Worm (Caenorhabditis elegans): ENCODE measurements around the gene mig-32.
A peak's percentile ranks its signal among the peaks of the same experiment; 100 is the strongest.

Gene mig-32

ce11 chrIV:12108984-12109657 lies 17.1 kb upstream of the mig-32 start:
- TF ChIP-seq gmeb-2 (tag; optimal IDR thresholded peaks at IDR 0.05) (no peak), elt-4 (tag; optimal IDR thresholded peaks at IDR 0.05) (peak; percentile 38)

- no peak for TF ChIP-seq F13H6.1 (tag; optimal IDR thresholded peaks at IDR 0.05)
- no peak for TF ChIP-seq pha-4 (tag; optimal IDR thresholded peaks at IDR 0.05)
- no peak for TF ChIP-seq hlh-30 (tag; optimal IDR thresholded peaks at IDR 0.05; ENCODE audit: insufficient read depth)
- TF ChIP-seq ceh-34 (tag; optimal IDR thresholded peaks at IDR 0.05): no peak
- no peak for TF ChIP-seq ttx-3 (tag; optimal IDR thresholded peaks at IDR 0.05)
- no peak for TF ChIP-seq ceh-24 (tag; optimal IDR thresholded peaks at IDR 0.05)
- TF ChIP-seq npax-4 (tag; optimal IDR thresholded peaks at IDR 0.05): no peak
- no peak for TF ChIP-seq lim-6 (tag; optimal IDR thresholded peaks at IDR 0.05)
- TF ChIP-seq elt-2 (tag; optimal IDR thresholded peaks at IDR 0.05): no peak
- TF ChIP-seq ceh-30 (tag; optimal IDR thresholded peaks at IDR 0.05): no peak
- no peak for TF ChIP-seq hlh-6 (tag; optimal IDR thresholded peaks at IDR 0.05)
- TF ChIP-seq pat-9 (tag; optimal IDR thresholded peaks at IDR 0.05): no peak
- TF ChIP-seq ama-1 (optimal IDR thresholded peaks at IDR 0.05): no peak
- no peak for TF ChIP-seq syd-9 (tag; optimal IDR thresholded peaks at IDR 0.05)
- TF ChIP-seq hlh-15 (tag; optimal IDR thresholded peaks at IDR 0.05): no peak
- no peak for TF ChIP-seq dve-1 (tag; optimal IDR thresholded peaks at IDR 0.05)
- TF ChIP-seq ceh-45 (GFP tag; IDR thresholded peaks at IDR 0.05): no peak
- no peak for TF ChIP-seq rnt-1 (tag; optimal IDR thresholded peaks at IDR 0.05)
Measured at ce11 chrIV:12105558-12105957, 13.5 kb upstream of the mig-32 start, which contains the start of gene M18.3. Gene M18.3 (plus strand): TSS chrIV:12105858.

- TF ChIP-seq ttx-3 (tag; optimal IDR thresholded peaks at IDR 0.05): no peak
- no peak for TF ChIP-seq hlh-30 (tag; optimal IDR thresholded peaks at IDR 0.05; ENCODE audit: insufficient read depth)
- no peak for TF ChIP-seq Y22D7AL.16 (tag; optimal IDR thresholded peaks at IDR 0.05)
- TF ChIP-seq rnt-1 (tag; optimal IDR thresholded peaks at IDR 0.05): no peak
- no peak for TF ChIP-seq K09A11.1 (tag; optimal IDR thresholded peaks at IDR 0.05; ENCODE audit: insufficient read depth)
- no peak for TF ChIP-seq mec-3 (tag; optimal IDR thresholded peaks at IDR 0.05; ENCODE audit: borderline replicate concordance)
- TF ChIP-seq syd-9 (tag; optimal IDR thresholded peaks at IDR 0.05): no peak
- TF ChIP-seq unc-42 (tag; optimal IDR thresholded peaks at IDR 0.05): no peak
Measured at ce11 chrIV:12096479-12096878, 4.5 kb upstream of the mig-32 start, which contains the start of gene mon-2. Gene mon-2 (plus strand): TSS chrIV:12096779.

ce11 chrIV:12093819-12094218 lies 1.8 kb upstream of the mig-32 start, which contains the start of gene F11A10.5:
Gene F11A10.5 (plus strand): TSS chrIV:12094119.
- TF ChIP-seq eyg-1 (tag; optimal IDR thresholded peaks at IDR 0.05) (no peak), ceh-48 (tag; optimal IDR thresholded peaks at IDR 0.05) (peak; percentile 47), unc-86 (tag; optimal IDR thresholded peaks at IDR 0.05) (no peak), pha-4 (tag; optimal IDR thresholded peaks at IDR 0.05) (no peak), ceh-19 (GFP tag; optimal IDR thresholded peaks at IDR 0.05) (no peak), Y22D7AL.16 (tag; optimal IDR thresholded peaks at IDR 0.05) (no peak), pat-9 (tag; optimal IDR thresholded peaks at IDR 0.05) (no peak), tbx-7 (tag; optimal IDR thresholded peaks at IDR 0.05) (no peak), nfya-1 (tag; optimal IDR thresholded peaks at IDR 0.05) (no peak), tbx-2 (tag; optimal IDR thresholded peaks at IDR 0.05) (no peak), ceh-30 (tag; optimal IDR thresholded peaks at IDR 0.05) (no peak), nhr-11 (tag; optimal IDR thresholded peaks at IDR 0.05) (no peak), unc-42 (tag; optimal IDR thresholded peaks at IDR 0.05) (no peak), zip-5 (tag; optimal IDR thresholded peaks at IDR 0.05) (peak; percentile 16), dve-1 (tag; optimal IDR thresholded peaks at IDR 0.05) (no peak), pqm-1 (tag; optimal IDR thresholded peaks at IDR 0.05) (no peak), rnt-1 (tag; optimal IDR thresholded peaks at IDR 0.05) (no peak), ceh-31 (tag; optimal IDR thresholded peaks at IDR 0.05) (peak; percentile 10), odd-2 (tag; optimal IDR thresholded peaks at IDR 0.05) (no peak), pax-1 (tag; optimal IDR thresholded peaks at IDR 0.05) (no peak), sox-4 (tag; optimal IDR thresholded peaks at IDR 0.05) (no peak)
